Worm (Caenorhabditis elegans) whole organism, L1 larva: ENCODE data around the gene pqn-71.

Experiments
- Y116A8C.19 ChIP-seq: sonication (generic microtip); optimal IDR thresholded peaks from 2 replicates; lab custom pipeline; 2016; ENCODE audit warnings: missing compliant biosample characterization, missing genetic modification characterization, borderline replicate concordance
- blmp-1 ChIP-seq: fragments of 150-350 bp; optimal IDR thresholded peaks from 2 replicates; lab custom pipeline; 2014; ENCODE audit warnings: missing biosample characterization, missing genetic modification characterization
- egl-13 ChIP-seq: sonication (generic microtip); optimal IDR thresholded peaks from 2 replicates; lab custom pipeline; 2016; ENCODE audit warnings: missing genotype, missing genetic modification reagents, missing genetic modification characterization, missing compliant biosample characterization
- lin-15B ChIP-seq: fragments of 150-350 bp; sonication (generic microtip); optimal IDR thresholded peaks from 3 replicates; lab custom pipeline; 2014; ENCODE audit warnings: missing biosample characterization, missing genetic modification characterization
- mep-1 ChIP-seq: fragments of 150-350 bp; optimal IDR thresholded peaks from 2 replicates; lab custom pipeline; 2014; ENCODE audit warnings: missing biosample characterization, missing genetic modification characterization
- nhr-28 ChIP-seq: fragments of 150-350 bp; optimal IDR thresholded peaks from 2 replicates; lab custom pipeline; 2014; ENCODE audit warnings: missing biosample characterization, missing genetic modification characterization
- rnt-1 ChIP-seq: sonication (generic microtip); optimal IDR thresholded peaks from 2 replicates; lab custom pipeline; 2016; ENCODE audit warnings: mild to moderate bottlenecking, missing genetic modification characterization, moderate library complexity, missing compliant biosample characterization
- skn-1 ChIP-seq: fragments of 150-350 bp; optimal IDR thresholded peaks from 2 replicates; lab custom pipeline; 2014; ENCODE audit warnings: missing biosample characterization, missing genetic modification characterization
- unc-62 ChIP-seq: fragments of 150-350 bp; optimal IDR thresholded peaks from 2 replicates; lab custom pipeline; 2014; ENCODE audit warnings: missing biosample characterization, missing genetic modification reagents, missing genetic modification characterization

- TF ChIP-seq rnt-1 (tag; lab: Kevin White, UChicago) (no peak), blmp-1 (tag; lab: Kevin White, UChicago) (no peak), lin-15B (tag; lab: Kevin White, UChicago) (no peak), nhr-28 (tag; lab: Kevin White, UChicago) (no peak), mep-1 (tag; lab: Kevin White, UChicago) (no peak), unc-62 (GFP tag; lab: Kevin White, UChicago) (no peak), Y116A8C.19 (tag; lab: Kevin White, UChicago) (no peak), skn-1 (tag; lab: Kevin White, UChicago) (no peak), egl-13 (no peak)
Measured at ce11 chrV:15479825-15480224, 14.3 kb downstream of the pqn-71 start.
